Worm (Caenorhabditis elegans) whole organism, early embryonic: ENCODE measurements around the gene tbx-32.

ENCODE experiments used
- B0310.2 ChIP-seq: sonication (generic microtip); optimal IDR thresholded peaks from 2 replicates; lab custom pipeline; 2016; ENCODE audit warnings: mild to moderate bottlenecking, missing genetic modification characterization, missing compliant biosample characterization
- F13C5.2 ChIP-seq: sonication (generic microtip); optimal IDR thresholded peaks from 2 replicates; lab custom pipeline; 2017; ENCODE audit warnings: mild to moderate bottlenecking, missing genetic modification characterization, inconsistent platforms, missing compliant biosample characterization
- aly-1 ChIP-seq: sonication (generic microtip); optimal IDR thresholded peaks from 2 replicates; lab custom pipeline; 2016; ENCODE audit warnings: missing genetic modification characterization, missing compliant biosample characterization
- ama-1 ChIP-seq: fragments of 150-350 bp; optimal IDR thresholded peaks from 2 replicates; lab custom pipeline; 2014
- ceh-36 ChIP-seq: sonication (generic microtip); optimal IDR thresholded peaks from 2 replicates; lab custom pipeline; 2016; ENCODE audit warnings: missing genetic modification characterization, inconsistent platforms, missing compliant biosample characterization

- TF ChIP-seq F13C5.2 (tag; lab: Kevin White, UChicago) (no peak), ama-1 (lab: Kevin White, UChicago) (no peak), aly-1 (tag; lab: Kevin White, UChicago) (no peak), ceh-36 (tag; lab: Kevin White, UChicago) (no peak), B0310.2 (tag; lab: Kevin White, UChicago) (no peak)
Measured at ce11 chrX:1674056-1674455, 18.7 kb downstream of the tbx-32 start, which contains the start of gene tbx-31.
